Worm (Caenorhabditis elegans): ENCODE results near the gene ife-1.

DNA sequence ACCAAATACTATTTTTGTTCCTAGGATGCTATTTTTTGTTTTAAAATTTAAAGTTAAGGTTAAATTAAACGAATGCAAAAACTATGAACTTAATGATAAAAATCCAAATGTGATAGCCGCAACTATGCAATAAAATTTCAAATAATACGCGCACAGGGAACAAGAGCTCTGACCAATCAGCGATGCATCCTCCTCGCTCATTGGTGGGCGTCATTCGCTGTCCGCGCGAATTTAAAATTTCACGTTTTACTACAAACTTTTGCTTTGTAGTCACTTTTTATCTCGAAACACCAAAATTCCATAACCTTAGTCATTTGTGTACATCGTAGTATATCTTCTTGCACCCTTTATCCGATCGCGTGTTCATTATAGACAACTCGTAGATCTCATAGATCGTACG is 39.9 kb downstream of the ife-1 start:
- TF ChIP-seq lsy-2 (tag; optimal IDR thresholded peaks at IDR 0.05) (no peak), blmp-1 (tag; optimal IDR thresholded peaks at IDR 0.05) (no peak), mep-1 (tag; optimal IDR thresholded peaks at IDR 0.05) (no peak), unc-62 (GFP tag; optimal IDR thresholded peaks at IDR 0.05) (no peak), elt-1 (tag; optimal IDR thresholded peaks at IDR 0.05; ENCODE audit: borderline replicate concordance, insufficient read depth) (no peak), ces-1 (GFP tag; optimal IDR thresholded peaks at IDR 0.05) (no peak), M03D4.4 (tag; optimal IDR thresholded peaks at IDR 0.05) (no peak), elt-3 (tag; optimal IDR thresholded peaks at IDR 0.05) (no peak), unc-39 (tag; optimal IDR thresholded peaks at IDR 0.05) (no peak), sem-2 (GFP tag; optimal IDR thresholded peaks at IDR 0.05) (no peak), cnd-1 (tag; optimal IDR thresholded peaks at IDR 0.05) (no peak), lin-13 (tag; optimal IDR thresholded peaks at IDR 0.05) (no peak), mls-2 (tag; optimal IDR thresholded peaks at IDR 0.05) (no peak), ham-2 (GFP tag; optimal IDR thresholded peaks at IDR 0.05) (no peak)
